Worm (Caenorhabditis elegans): Measurements from ENCODE around the gene vrp-1.
A peak's percentile ranks its signal among the peaks of the same experiment; 100 is the strongest.

vrp-1 gene

DNA sequence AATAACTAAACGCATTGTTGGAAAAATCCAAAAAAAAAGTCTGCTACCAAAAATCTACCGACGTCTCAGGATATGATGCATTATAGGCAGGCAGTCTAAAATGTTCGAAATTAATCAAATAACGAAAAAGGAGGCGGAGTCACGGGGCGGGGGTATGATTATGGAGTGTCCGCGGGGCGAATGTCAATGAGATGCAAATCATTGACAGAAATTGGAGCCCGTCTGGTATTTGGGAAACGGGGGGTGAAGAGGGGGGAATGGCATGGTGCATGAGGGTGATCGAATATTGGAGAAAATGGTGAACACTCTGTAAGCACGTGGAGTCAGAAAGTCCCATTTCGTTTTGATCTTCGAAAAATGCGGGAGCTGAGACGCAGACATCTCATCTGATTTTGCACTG lies 34.0 kb upstream of the vrp-1 start, which contains the start of gene lad-2:
TSS of gene lad-2 (minus strand) at position 101 of the 400 bp plus-strand sequence.
- TF ChIP-seq nhr-11 (tag; optimal IDR thresholded peaks at IDR 0.05) (no peak), ZK546.5 (tag; optimal IDR thresholded peaks at IDR 0.05) (no peak), R02D3.7 (tag; optimal IDR thresholded peaks at IDR 0.05) (no peak), nhr-12 (tag; optimal IDR thresholded peaks at IDR 0.05) (no peak), ceh-82 (tag; optimal IDR thresholded peaks at IDR 0.05) (no peak), crh-2 (tag; optimal IDR thresholded peaks at IDR 0.05) (no peak), ama-1 (optimal IDR thresholded peaks at IDR 0.05) (no peak), skn-1 (tag; optimal IDR thresholded peaks at IDR 0.05) (no peak), unc-55 (GFP tag; optimal IDR thresholded peaks at IDR 0.05) (no peak), C34F6.9 (tag; optimal IDR thresholded peaks at IDR 0.05) (no peak)

DNA sequence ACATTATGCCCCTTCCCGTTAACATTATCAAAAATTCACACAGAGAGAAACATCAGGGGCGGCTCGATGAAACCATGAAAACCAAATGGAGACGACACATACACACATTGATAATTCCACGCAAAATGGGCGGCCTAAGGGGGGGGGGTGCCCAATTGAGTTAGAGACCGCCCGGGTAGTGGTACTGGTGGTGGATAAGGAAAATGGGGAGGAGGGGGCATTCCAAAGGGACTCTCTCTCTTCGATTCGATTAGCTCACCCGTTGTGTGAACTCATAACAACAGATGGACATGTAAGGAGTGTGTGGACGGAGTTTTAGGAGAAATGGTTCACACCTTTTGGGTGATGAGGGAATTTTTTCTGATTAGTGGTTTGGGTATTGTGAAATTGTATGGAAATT lies 29.9 kb upstream of the vrp-1 start:
- TF ChIP-seq Y55F3AM.14 (GFP tag; optimal IDR thresholded peaks at IDR 0.05) (no peak), nhr-10 (tag; optimal IDR thresholded peaks at IDR 0.05) (no peak), egl-27 (tag; optimal IDR thresholded peaks at IDR 0.05) (no peak), sma-9 (GFP tag; optimal IDR thresholded peaks at IDR 0.05) (no peak), sma-9 (tag; optimal IDR thresholded peaks at IDR 0.05) (no peak), peb-1 (tag; optimal IDR thresholded peaks at IDR 0.05) (no peak), elt-1 (tag; optimal IDR thresholded peaks at IDR 0.05) (no peak), ceh-16 (tag; optimal IDR thresholded peaks at IDR 0.05) (no peak), nhr-237 (tag; optimal IDR thresholded peaks at IDR 0.05) (no peak), unc-55 (GFP tag; optimal IDR thresholded peaks at IDR 0.05) (no peak), ceh-82 (tag; optimal IDR thresholded peaks at IDR 0.05) (no peak), unc-39 (tag; optimal IDR thresholded peaks at IDR 0.05) (no peak)

DNA sequence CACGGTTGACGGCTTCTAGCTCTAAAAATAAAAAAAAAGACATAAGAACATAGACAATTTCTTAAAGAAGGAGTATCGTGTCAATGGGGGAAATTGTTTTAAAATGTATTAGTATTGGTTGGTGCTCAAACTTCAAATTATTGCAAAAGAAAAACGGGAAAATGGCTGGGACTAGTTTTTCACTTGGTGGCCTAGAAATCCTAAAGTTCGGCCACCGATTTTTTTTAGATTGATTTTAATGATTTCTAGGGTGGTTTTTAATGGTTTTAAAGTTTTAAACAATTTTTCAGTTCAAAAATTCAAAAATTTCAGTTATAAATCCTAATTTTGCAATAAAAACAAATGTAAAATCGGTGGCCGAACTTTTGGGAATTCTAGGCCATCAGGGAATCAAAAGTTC lies 25.7 kb upstream of the vrp-1 start:
- TF ChIP-seq ztf-11 (tag; optimal IDR thresholded peaks at IDR 0.05) = no peak
- no peak for TF ChIP-seq lsy-2 (tag; optimal IDR thresholded peaks at IDR 0.05)
- TF ChIP-seq nhr-6 (tag; optimal IDR thresholded peaks at IDR 0.05) = no peak
- no peak for TF ChIP-seq nhr-12 (tag; optimal IDR thresholded peaks at IDR 0.05)
- no peak for TF ChIP-seq unc-55 (GFP tag; optimal IDR thresholded peaks at IDR 0.05)
- no peak for TF ChIP-seq F13H6.1 (tag; optimal IDR thresholded peaks at IDR 0.05)
- TF ChIP-seq sem-4 (tag; optimal IDR thresholded peaks at IDR 0.05) = no peak
- no peak for TF ChIP-seq lin-11 (tag; optimal IDR thresholded peaks at IDR 0.05)
- TF ChIP-seq ZK546.5 (tag; optimal IDR thresholded peaks at IDR 0.05) = no peak
- TF ChIP-seq blmp-1 (tag; optimal IDR thresholded peaks at IDR 0.05; ENCODE audit: insufficient read depth) = no peak
- TF ChIP-seq peb-1 (tag; optimal IDR thresholded peaks at IDR 0.05) = no peak
- no peak for TF ChIP-seq egl-27 (tag; optimal IDR thresholded peaks at IDR 0.05)
- TF ChIP-seq fos-1 (tag; optimal IDR thresholded peaks at IDR 0.05) = no peak

DNA sequence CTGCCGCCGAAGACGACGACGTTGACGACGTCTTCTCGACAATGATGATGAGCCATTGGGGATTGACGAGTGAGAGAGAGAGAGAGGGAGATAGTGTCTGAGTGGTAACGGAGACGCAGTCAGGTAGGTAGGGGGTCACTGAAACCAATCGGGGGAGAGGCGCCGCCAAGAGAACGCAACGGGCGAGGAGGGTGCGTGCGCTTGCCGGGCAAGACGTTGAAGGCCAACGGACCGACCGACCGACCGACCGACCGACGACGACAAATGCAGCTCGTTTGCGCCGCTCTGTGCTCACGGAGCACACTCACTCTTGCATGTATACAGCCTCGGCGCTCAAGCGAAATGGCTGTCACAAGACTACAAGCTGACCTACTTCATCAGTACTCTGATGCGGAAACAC lies 21.9 kb upstream of the vrp-1 start:
- TF ChIP-seq unc-62 (GFP tag; optimal IDR thresholded peaks at IDR 0.05) = no peak
- no peak for TF ChIP-seq gmeb-1 (tag; optimal IDR thresholded peaks at IDR 0.05)
- TF ChIP-seq nhr-129 (tag; optimal IDR thresholded peaks at IDR 0.05) = peak; percentile 49
- peak in 1 of 2 experiments; percentile 28 for TF ChIP-seq lsy-2 (tag; optimal IDR thresholded peaks at IDR 0.05)
- TF ChIP-seq F13H6.1 (tag; optimal IDR thresholded peaks at IDR 0.05) = peak; percentile 18
- peak; percentile 40 for TF ChIP-seq unc-55 (GFP tag; optimal IDR thresholded peaks at IDR 0.05)

DNA sequence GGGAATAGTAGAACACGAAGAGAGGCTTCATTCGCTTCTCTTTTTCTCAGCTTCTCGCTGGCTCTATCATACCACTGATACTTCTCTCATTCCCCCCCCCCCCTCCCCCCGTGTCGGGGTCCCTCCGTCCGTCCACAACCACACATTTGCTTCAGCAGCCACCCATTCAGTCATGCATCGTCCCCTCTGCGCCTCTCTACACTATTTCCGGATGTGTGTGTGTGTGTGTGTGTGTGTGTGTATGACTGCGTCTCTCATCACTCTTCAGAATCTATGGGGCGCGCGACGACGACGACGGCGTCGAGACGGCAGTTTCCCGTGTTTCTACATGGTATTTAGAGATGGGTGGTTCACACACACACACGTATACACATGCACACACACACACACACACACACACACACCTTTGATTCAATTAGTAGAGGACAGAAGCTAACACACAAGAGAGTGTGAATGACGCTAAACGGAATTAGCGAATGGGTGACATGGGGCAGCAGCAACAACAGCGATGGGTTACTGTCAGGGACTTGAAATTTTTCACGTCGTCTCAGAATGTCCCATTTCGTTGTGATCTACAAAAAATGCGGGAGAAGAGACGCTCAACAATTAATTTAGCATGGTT lies 19.0 kb upstream of the vrp-1 start:
- TF ChIP-seq R02D3.7 (tag; optimal IDR thresholded peaks at IDR 0.05) = no peak
- TF ChIP-seq nhr-6 (tag; optimal IDR thresholded peaks at IDR 0.05) = no peak
- no peak for TF ChIP-seq elt-3 (tag; optimal IDR thresholded peaks at IDR 0.05)
- no peak for TF ChIP-seq skn-1 (tag; optimal IDR thresholded peaks at IDR 0.05)
- TF ChIP-seq dmd-4 (tag; optimal IDR thresholded peaks at IDR 0.05) = no peak
- no peak for TF ChIP-seq ceh-82 (tag; optimal IDR thresholded peaks at IDR 0.05)
- peak; percentile 19 for TF ChIP-seq lin-13 (GFP tag; optimal IDR thresholded peaks at IDR 0.05)
- TF ChIP-seq nhr-23 (tag; optimal IDR thresholded peaks at IDR 0.05) = no peak
- no peak for TF ChIP-seq nhr-11 (tag; optimal IDR thresholded peaks at IDR 0.05)
- TF ChIP-seq crh-2 (tag; optimal IDR thresholded peaks at IDR 0.05) = peak; percentile 59
- no peak for TF ChIP-seq fos-1 (tag; optimal IDR thresholded peaks at IDR 0.05)
- TF ChIP-seq gmeb-1 (tag; optimal IDR thresholded peaks at IDR 0.05) = no peak
- peak; percentile 50 for TF ChIP-seq lin-11 (tag; optimal IDR thresholded peaks at IDR 0.05)
- TF ChIP-seq unc-39 (tag; optimal IDR thresholded peaks at IDR 0.05) = no peak
- no peak for TF ChIP-seq egl-27 (tag; optimal IDR thresholded peaks at IDR 0.05)
- peak; percentile 60 for TF ChIP-seq sma-9 (GFP tag; optimal IDR thresholded peaks at IDR 0.05)
- no peak for TF ChIP-seq sma-9 (tag; optimal IDR thresholded peaks at IDR 0.05)
- TF ChIP-seq mdl-1 (tag; optimal IDR thresholded peaks at IDR 0.05) = peak in 1 of 2 experiments; percentile 59
- no peak for TF ChIP-seq nhr-10 (tag; optimal IDR thresholded peaks at IDR 0.05)
- TF ChIP-seq peb-1 (tag; optimal IDR thresholded peaks at IDR 0.05) = no peak
- TF ChIP-seq elt-1 (tag; optimal IDR thresholded peaks at IDR 0.05) = no peak
- TF ChIP-seq ceh-16 (tag; optimal IDR thresholded peaks at IDR 0.05) = no peak
- peak; percentile 14 for TF ChIP-seq zag-1 (tag; optimal IDR thresholded peaks at IDR 0.05)
- no peak for TF ChIP-seq sma-3 (GFP tag; optimal IDR thresholded peaks at IDR 0.05)
- no peak for TF ChIP-seq nhr-12 (tag; optimal IDR thresholded peaks at IDR 0.05)
- no peak for TF ChIP-seq lin-39 (tag; optimal IDR thresholded peaks at IDR 0.05)
- peak; percentile 64 for TF ChIP-seq sem-4 (tag; optimal IDR thresholded peaks at IDR 0.05)
- TF ChIP-seq nhr-237 (tag; optimal IDR thresholded peaks at IDR 0.05) = no peak
- no peak for TF ChIP-seq ztf-4 (tag; optimal IDR thresholded peaks at IDR 0.05)
- peak; percentile 67 for TF ChIP-seq nhr-129 (tag; optimal IDR thresholded peaks at IDR 0.05)
- TF ChIP-seq nhr-77 (tag; optimal IDR thresholded peaks at IDR 0.05) = no peak
- TF ChIP-seq blmp-1 (tag; optimal IDR thresholded peaks at IDR 0.05; ENCODE audit: insufficient read depth) = no peak
- TF ChIP-seq alr-1 (tag; optimal IDR thresholded peaks at IDR 0.05) = no peak

All from whole organism, L2 larva.